Fruit fly (Drosophila melanogaster) whole organism, wandering third instar larva: ENCODE results near the gene Gr10a.
A peak's percentile ranks its signal among the peaks of the same experiment; 100 is the strongest.

Source experiments
- Abd-B ChIP-seq: fragments of >200 bp; optimal IDR thresholded peaks from 2 replicates; lab custom pipeline; 2017; ENCODE audit warnings: missing biosample characterization, missing genetic modification characterization
- CG32264 ChIP-seq: fragments of 200-800 bp; sonication (Bioruptor generic); optimal IDR thresholded peaks from 2 replicates; lab custom pipeline; 2016; ENCODE audit warnings: missing biosample characterization, missing genetic modification characterization
- CG9705 ChIP-seq: fragments of 200-800 bp; sonication (Bioruptor generic); optimal IDR thresholded peaks from 2 replicates; lab custom pipeline; 2018; ENCODE audit warnings: missing biosample characterization, mild to moderate bottlenecking, missing genetic modification characterization
- CrebA ChIP-seq: fragments of 200-800 bp; sonication (Bioruptor generic); optimal IDR thresholded peaks from 2 replicates; lab custom pipeline; 2016; ENCODE audit warnings: missing biosample characterization, mild to moderate bottlenecking, missing genetic modification characterization, borderline replicate concordance
- Dfd ChIP-seq: fragments of >200 bp; optimal IDR thresholded peaks from 2 replicates; lab custom pipeline; 2017; ENCODE audit warnings: missing biosample characterization, missing genetic modification characterization
- Dif ChIP-seq: fragments of 200-275, 200-300 bp; sonication (Bioruptor generic); optimal IDR thresholded peaks from 2 replicates; lab custom pipeline; 2018; ENCODE audit warnings: missing biosample characterization, missing genetic modification characterization; ENCODE audit not compliant: partially characterized antibody
- GATAd ChIP-seq: sonication (Bioruptor generic); optimal IDR thresholded peaks from 2 replicates; lab custom pipeline; 2016; ENCODE audit warnings: missing biosample characterization, missing genetic modification characterization
- HLH106 ChIP-seq: fragments of 200-800 bp; optimal IDR thresholded peaks from 3 replicates; lab custom pipeline; 2019; ENCODE audit warnings: missing biosample characterization, mild to moderate bottlenecking, missing genetic modification characterization, moderate library complexity
- Hnf4 ChIP-seq: fragments of 200-800 bp; sonication (Bioruptor generic); optimal IDR thresholded peaks from 2 replicates; lab custom pipeline; 2016; ENCODE audit warnings: missing biosample characterization, mild to moderate bottlenecking, missing genetic modification characterization
- Hr78 ChIP-seq: fragments of >200 bp; optimal IDR thresholded peaks from 2 replicates; lab custom pipeline; 2017; ENCODE audit warnings: missing biosample characterization, missing genetic modification characterization
- Hr83 ChIP-seq: fragments of 200-300 bp; sonication (Bioruptor generic); optimal IDR thresholded peaks from 2 replicates; lab custom pipeline; 2016; ENCODE audit warnings: missing biosample characterization, mild to moderate bottlenecking, missing genetic modification characterization, moderate library complexity; ENCODE audit not compliant: poor library complexity, severe bottlenecking
- Jra ChIP-seq: sonication (Bioruptor generic); optimal IDR thresholded peaks from 2 replicates; lab custom pipeline; 2016; ENCODE audit warnings: missing biosample characterization, missing genetic modification characterization
- Mio ChIP-seq: sonication (Bioruptor generic); optimal IDR thresholded peaks from 2 replicates; lab custom pipeline; 2016; ENCODE audit warnings: missing biosample characterization, missing genetic modification characterization
- Myc ChIP-seq: fragments of >200 bp; optimal IDR thresholded peaks from 2 replicates; lab custom pipeline; 2017
- N ChIP-seq: fragments of >200 bp; optimal IDR thresholded peaks from 2 replicates; lab custom pipeline; 2018; ENCODE audit warnings: missing biosample characterization, missing external identifiers, missing genetic modification characterization
- OdsH ChIP-seq: fragments of 200-800 bp; sonication (Bioruptor generic); optimal IDR thresholded peaks from 2 replicates; lab custom pipeline; 2016; ENCODE audit warnings: missing biosample characterization, mild to moderate bottlenecking, missing genetic modification characterization
- Rel ChIP-seq, 2 experiments: fragments of 200-800 bp; sonication (Bioruptor generic) in 1 of 2; optimal IDR thresholded peaks; 2 replicates in 1 of 2; 3 replicates in 1 of 2; lab custom pipeline; 2016 to 2019; ENCODE audit warnings: mild to moderate bottlenecking in 2 of 2, missing biosample characterization in 2 of 2, missing genetic modification characterization in 2 of 2, moderate library complexity in 1 of 2
- Sp1 ChIP-seq: fragments of 200-800 bp; sonication (Bioruptor generic); optimal IDR thresholded peaks from 3 replicates; lab custom pipeline; 2019; ENCODE audit warnings: missing biosample characterization, mild to moderate bottlenecking, missing genetic modification characterization, moderate library complexity
- Vsx2 ChIP-seq: fragments of 200-300, 225-300 bp; sonication (Bioruptor generic); optimal IDR thresholded peaks from 2 replicates; lab custom pipeline; 2018; ENCODE audit warnings: missing biosample characterization, missing genetic modification characterization; ENCODE audit not compliant: partially characterized antibody
- br ChIP-seq: fragments of 200-800 bp; sonication (Bioruptor generic); optimal IDR thresholded peaks from 2 replicates; lab custom pipeline; 2016; ENCODE audit warnings: missing biosample characterization, missing genetic modification characterization
- brk ChIP-seq: fragments of 200-800 bp; sonication (Bioruptor generic); optimal IDR thresholded peaks from 2 replicates; lab custom pipeline; 2016; ENCODE audit warnings: missing biosample characterization, mild to moderate bottlenecking, missing genetic modification characterization
- dl ChIP-seq, 2 experiments: fragments of 175-275, 200-275 bp in 1 of 2; fragments of 200-275 bp in 1 of 2; sonication (Bioruptor generic); optimal IDR thresholded peaks; lab custom pipeline; 2018; ENCODE audit warnings: mild to moderate bottlenecking in 2 of 2, missing biosample characterization in 2 of 2, missing genetic modification characterization in 2 of 2, moderate library complexity in 2 of 2; ENCODE audit not compliant: partially characterized antibody in 2 of 2, insufficient read depth in 1 of 2
- dmrt93B ChIP-seq: fragments of 200-800 bp; sonication (Bioruptor generic); optimal IDR thresholded peaks from 2 replicates; lab custom pipeline; 2018; ENCODE audit warnings: missing biosample characterization, mild to moderate bottlenecking, missing genetic modification characterization
- dsf ChIP-seq: sonication (Bioruptor generic); optimal IDR thresholded peaks from 2 replicates; lab custom pipeline; 2016; ENCODE audit warnings: missing biosample characterization, missing genetic modification characterization, borderline replicate concordance
- ey ChIP-seq: fragments of 200-800 bp; sonication (Bioruptor generic); optimal IDR thresholded peaks from 2 replicates; lab custom pipeline; 2016; ENCODE audit warnings: missing biosample characterization, missing genetic modification characterization
- foxo ChIP-seq, 2 experiments: fragments of 200-800 bp; sonication (Bioruptor generic); optimal IDR thresholded peaks; 2 replicates in 1 of 2; 3 replicates in 1 of 2; lab custom pipeline; 2016 to 2017; ENCODE audit warnings: missing biosample characterization in 2 of 2, missing genetic modification characterization in 2 of 2
- fru ChIP-seq: fragments of 200-800 bp; sonication (Bioruptor generic); optimal IDR thresholded peaks from 3 replicates; lab custom pipeline; 2016; ENCODE audit warnings: missing biosample characterization, mild to moderate bottlenecking, missing genetic modification characterization
- h ChIP-seq: fragments of 200-800 bp; sonication (Bioruptor generic); optimal IDR thresholded peaks from 3 replicates; lab custom pipeline; 2016; ENCODE audit warnings: missing biosample characterization, mild to moderate bottlenecking, missing genetic modification characterization
- jim ChIP-seq: fragments of 175-275, 200-325 bp; sonication (Bioruptor generic); optimal IDR thresholded peaks from 2 replicates; lab custom pipeline; 2016; ENCODE audit warnings: missing biosample characterization, mild to moderate bottlenecking, missing genetic modification characterization
- lola ChIP-seq: fragments of >200 bp; optimal IDR thresholded peaks from 2 replicates; lab custom pipeline; 2017; ENCODE audit warnings: missing biosample characterization, missing genetic modification characterization
- pan ChIP-seq: fragments of >200 bp; optimal IDR thresholded peaks from 2 replicates; lab custom pipeline; 2017
- psq ChIP-seq: fragments of 200-800 bp; sonication (Bioruptor generic); optimal IDR thresholded peaks from 3 replicates; lab custom pipeline; 2017; ENCODE audit warnings: missing biosample characterization, mild to moderate bottlenecking, missing genetic modification characterization, moderate library complexity
- rgr ChIP-seq: fragments of 200-800 bp; sonication (Bioruptor generic); optimal IDR thresholded peaks from 3 replicates; lab custom pipeline; 2016; ENCODE audit warnings: missing biosample characterization, mild to moderate bottlenecking, missing genetic modification characterization
- sage ChIP-seq: fragments of 200-800 bp; sonication (Bioruptor generic); optimal IDR thresholded peaks from 2 replicates; lab custom pipeline; 2016; ENCODE audit warnings: missing biosample characterization, mild to moderate bottlenecking, missing genetic modification characterization
- sv ChIP-seq: fragments of 200-800 bp; sonication (Bioruptor generic); optimal IDR thresholded peaks from 3 replicates; lab custom pipeline; 2016; ENCODE audit warnings: missing biosample characterization, missing genetic modification characterization
- tai ChIP-seq: sonication (Bioruptor generic); optimal IDR thresholded peaks from 2 replicates; lab custom pipeline; 2016; ENCODE audit warnings: missing biosample characterization, missing genetic modification characterization
- usp ChIP-seq: fragments of >200 bp; optimal IDR thresholded peaks from 2 replicates; lab custom pipeline; 2017; ENCODE audit warnings: missing biosample characterization, missing genetic modification characterization
- woc ChIP-seq: sonication (Bioruptor generic); optimal IDR thresholded peaks from 2 replicates; lab custom pipeline; 2016; ENCODE audit warnings: missing biosample characterization, mild to moderate bottlenecking, missing genetic modification characterization

Gr10a gene

DNA sequence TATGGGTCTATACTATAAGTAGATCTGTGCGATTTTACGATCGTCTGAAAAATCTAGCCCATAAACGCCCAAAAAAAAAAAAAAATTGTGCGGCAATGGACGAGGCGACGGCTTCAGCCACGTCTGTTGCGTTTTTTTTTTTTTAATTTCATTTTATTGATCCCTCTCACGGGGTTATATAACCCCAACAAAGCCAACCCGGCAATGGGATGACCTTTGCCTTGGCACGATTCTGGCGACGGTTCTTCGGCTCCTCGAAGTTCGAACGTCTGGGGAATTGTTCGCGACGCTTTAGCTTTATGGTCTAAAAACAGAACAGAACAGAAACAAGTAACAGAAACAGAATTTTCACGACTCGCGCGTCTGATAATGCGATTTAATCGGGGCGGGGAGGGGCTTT lies 8.2 kb upstream of the Gr10a start:
- peak; percentile 0 for TF ChIP-seq h (GFP tag; lab: Kevin White, UChicago)
- TF ChIP-seq Dif (GFP tag; lab: Kevin White, UChicago) = no peak

DNA sequence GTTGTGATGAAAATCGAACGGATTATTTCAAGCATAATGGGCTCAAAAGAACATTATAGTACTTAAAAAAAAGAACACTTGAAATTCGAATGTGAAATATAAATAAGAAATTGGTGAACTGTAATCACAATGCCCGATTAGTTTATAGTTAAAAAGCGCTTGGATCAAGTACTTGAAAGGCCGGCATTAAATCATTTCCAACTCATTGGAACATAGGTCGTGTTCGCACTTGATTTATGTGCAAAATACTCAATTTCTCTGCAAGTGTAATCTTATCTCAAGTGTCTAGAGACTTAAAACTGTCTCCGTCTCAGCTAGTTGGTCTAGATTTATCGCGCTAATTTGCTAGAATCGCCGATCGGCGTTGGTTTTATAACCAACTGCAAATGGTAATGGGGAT lies 7.3 kb upstream of the Gr10a start:
- TF ChIP-seq usp (GFP tag; lab: Kevin White, UChicago) (no peak), Rel (GFP tag; optimal IDR thresholded peaks at IDR 0.05; lab: Kevin White, UChicago) (no peak), Rel (tag; optimal IDR thresholded peaks at IDR 0.05; lab: Kevin White, UChicago) (no peak), rgr (GFP tag; lab: Kevin White, UChicago) (no peak), Abd-B (GFP tag; lab: Kevin White, UChicago) (no peak), pan (no peak), tai (GFP tag; lab: Kevin White, UChicago) (no peak), psq (GFP tag; lab: Kevin White, UChicago) (no peak), Mio (GFP tag; lab: Kevin White, UChicago) (no peak), sage (GFP tag; lab: Kevin White, UChicago) (no peak), ey (GFP tag; lab: Kevin White, UChicago) (no peak), N (GFP tag; lab: Kevin White, UChicago) (no peak), dsf (GFP tag; lab: Kevin White, UChicago) (no peak)

DNA sequence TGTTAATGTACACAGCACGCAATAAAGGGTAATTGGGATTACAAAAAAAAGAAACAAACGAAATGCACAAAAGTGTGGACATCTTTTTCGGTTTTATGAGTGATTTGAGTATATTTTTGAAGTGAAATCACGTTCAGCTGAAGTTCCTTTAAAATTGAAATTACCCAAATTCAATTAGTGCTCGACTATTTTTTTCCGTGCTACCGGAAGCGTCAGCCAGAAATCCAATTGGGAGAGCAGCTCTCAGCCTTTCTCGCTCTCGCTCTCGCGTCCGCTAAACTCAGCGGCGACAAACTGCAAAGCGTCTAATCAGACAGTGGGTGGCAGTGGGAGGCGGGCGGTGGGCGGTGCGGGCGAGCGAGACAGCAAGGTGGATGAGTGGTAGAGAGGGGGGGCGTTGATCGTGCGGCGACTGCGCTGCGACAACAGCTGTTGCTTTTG lies 6.1 kb upstream of the Gr10a start:
- peak; percentile 78 for TF ChIP-seq sv
- TF ChIP-seq usp (GFP tag; lab: Kevin White, UChicago) = no peak
- TF ChIP-seq lola (GFP tag; lab: Kevin White, UChicago) = no peak
- TF ChIP-seq Hr83 (GFP tag; lab: Kevin White, UChicago) = peak; percentile 31
- peak; percentile 95 for TF ChIP-seq br (GFP tag; lab: Kevin White, UChicago)
- TF ChIP-seq CG32264 (GFP tag; lab: Kevin White, UChicago) = peak; percentile 88
- TF ChIP-seq woc (GFP tag; lab: Kevin White, UChicago) = peak; percentile 79
- TF ChIP-seq h (GFP tag; lab: Kevin White, UChicago) = peak; percentile 96
- peak; percentile 20 for TF ChIP-seq jim (GFP tag; lab: Kevin White, UChicago)
- peak; percentile 71 to 95 for TF ChIP-seq foxo (GFP tag; optimal IDR thresholded peaks at IDR 0.05; lab: Kevin White, UChicago)
- TF ChIP-seq Vsx2 (GFP tag; lab: Kevin White, UChicago) = no peak
- peak; percentile 93 for TF ChIP-seq Hnf4 (GFP tag; lab: Kevin White, UChicago)
- peak; percentile 85 for TF ChIP-seq dmrt93B (GFP tag; lab: Kevin White, UChicago)
- TF ChIP-seq Sp1 (GFP tag; lab: Kevin White, UChicago) = peak; percentile 93
- no peak for TF ChIP-seq Hr78 (GFP tag; lab: Kevin White, UChicago)
- TF ChIP-seq sage (GFP tag; lab: Kevin White, UChicago) = peak; percentile 86
- TF ChIP-seq OdsH (GFP tag; lab: Kevin White, UChicago) = peak; percentile 92
- TF ChIP-seq CrebA (GFP tag; lab: Kevin White, UChicago) = peak; percentile 69
- TF ChIP-seq HLH106 (tag; lab: Kevin White, UChicago) = peak; percentile 92
- TF ChIP-seq dl (GFP tag; optimal IDR thresholded peaks at IDR 0.05; lab: Kevin White, UChicago; ENCODE audit: insufficient read depth in 1 of 2, partially characterized antibody in 2 of 2) = peak; percentile 42 to 61
- TF ChIP-seq fru (GFP tag; lab: Kevin White, UChicago) = peak; percentile 92
- TF ChIP-seq tai (GFP tag; lab: Kevin White, UChicago) = peak; percentile 85
- peak; percentile 23 for TF ChIP-seq dsf (GFP tag; lab: Kevin White, UChicago)
- peak; percentile 87 for TF ChIP-seq psq (GFP tag; lab: Kevin White, UChicago)
- peak; percentile 35 for TF ChIP-seq GATAd
- TF ChIP-seq Abd-B (GFP tag; lab: Kevin White, UChicago) = no peak
- no peak for TF ChIP-seq pan
- peak; percentile 81 for TF ChIP-seq brk (GFP tag; lab: Kevin White, UChicago)
- peak; percentile 68 for TF ChIP-seq CG9705 (GFP tag; lab: Kevin White, UChicago)
- TF ChIP-seq Mio (GFP tag; lab: Kevin White, UChicago) = peak; percentile 61
- peak; percentile 21 for TF ChIP-seq Rel (GFP tag; optimal IDR thresholded peaks at IDR 0.05; lab: Kevin White, UChicago)
- peak; percentile 59 for TF ChIP-seq Rel (tag; optimal IDR thresholded peaks at IDR 0.05; lab: Kevin White, UChicago)
- peak; percentile 21 for TF ChIP-seq Dfd
- peak; percentile 72 for TF ChIP-seq Jra (GFP tag; lab: Kevin White, UChicago)
- TF ChIP-seq ey (GFP tag; lab: Kevin White, UChicago) = peak; percentile 96
- TF ChIP-seq Dif (GFP tag; lab: Kevin White, UChicago) = peak; percentile 63
- TF ChIP-seq N (GFP tag; lab: Kevin White, UChicago) = no peak
- TF ChIP-seq rgr (GFP tag; lab: Kevin White, UChicago) = peak; percentile 93
- TF ChIP-seq Myc (lab: Kevin White, UChicago) = no peak
